Worm (Caenorhabditis elegans) whole organism, L2 larva: ENCODE data around the gene R02D5.7.

Source experiments
- alr-1 ChIP-seq: fragments of 150-350 bp; optimal IDR thresholded peaks from 2 replicates; lab custom pipeline; 2014; ENCODE audit warnings: missing biosample characterization, missing genetic modification characterization
- ceh-16 ChIP-seq: fragments of 150-350 bp; optimal IDR thresholded peaks from 2 replicates; lab custom pipeline; 2014; ENCODE audit warnings: missing biosample characterization, missing genetic modification characterization
- elt-1 ChIP-seq: fragments of 150-350 bp; optimal IDR thresholded peaks from 2 replicates; lab custom pipeline; 2014; ENCODE audit warnings: missing biosample characterization, missing genetic modification characterization
- lin-11 ChIP-seq: fragments of 150-350 bp; sonication (generic microtip); optimal IDR thresholded peaks from 2 replicates; lab custom pipeline; 2014; ENCODE audit warnings: missing biosample characterization, missing genetic modification characterization, inconsistent platforms, mixed read lengths

DNA sequence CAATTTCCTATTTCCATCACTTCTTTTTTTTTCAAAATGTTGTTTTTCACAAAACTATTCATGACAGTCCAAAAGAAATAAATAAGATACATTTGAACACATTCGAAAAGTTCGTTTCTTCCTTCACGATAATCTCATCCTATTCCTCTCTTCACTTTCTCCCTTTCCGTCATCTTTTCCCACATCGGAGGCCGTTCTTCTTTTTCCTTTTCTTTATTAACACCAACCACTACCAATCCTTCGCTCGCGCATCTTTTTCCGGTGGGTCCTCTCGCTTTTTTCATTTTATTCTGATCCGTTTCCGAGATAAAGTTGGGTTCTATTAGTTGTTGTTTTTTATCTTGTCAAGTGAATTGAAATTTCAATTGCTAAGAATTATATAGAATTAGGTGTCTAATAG, 14.2 kb upstream of the R02D5.7 start:
- TF ChIP-seq alr-1 (no peak), elt-1 (no peak), ceh-16 (tag; lab: Kevin White, UChicago) (no peak), lin-11 (tag; lab: Kevin White, UChicago) (no peak)
